Worm (Caenorhabditis elegans): ENCODE data around the gene F14D7.8.

Gene F14D7.8

DNA sequence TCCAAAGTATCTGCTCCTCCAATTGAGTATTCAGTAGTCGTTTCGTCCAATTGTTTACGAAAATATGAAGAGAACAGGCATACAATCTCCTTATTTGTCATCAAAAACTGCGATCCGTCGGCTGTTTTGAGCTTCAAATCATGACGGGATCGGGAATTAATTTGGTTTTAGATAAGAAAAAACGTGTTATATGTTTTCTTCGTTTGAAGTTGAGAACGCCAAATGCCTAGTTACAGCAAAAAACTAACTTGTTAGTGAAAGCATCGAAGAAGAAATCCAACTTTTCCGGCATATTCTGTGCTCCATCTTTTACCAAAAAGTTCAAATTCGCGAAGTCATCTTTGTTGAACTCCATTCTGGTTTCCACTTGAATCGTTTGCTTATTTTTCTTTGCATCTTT is 23.2 kb downstream of the F14D7.8 start, which contains the start of gene F14D7.1:
Gene F14D7.1, minus strand, starts transcription at position 101 of the 400 bp plus-strand sequence.
- TF ChIP-seq nfyb-1 (GFP tag; IDR thresholded peaks at IDR 0.05) = no peak
- no peak for TF ChIP-seq ztf-26 (tag; optimal IDR thresholded peaks at IDR 0.05)
- no peak for TF ChIP-seq atf-7 (tag; optimal IDR thresholded peaks at IDR 0.05)

ce11 chrV:14285803-14286202 is 26.8 kb downstream of the F14D7.8 start, which contains the start of gene F40G12.11:
TSS of gene F40G12.11 (plus strand) at chrV:14286171.
- TF ChIP-seq madf-8 (GFP tag; conservative IDR thresholded peaks at IDR 0.05) = 0 out of 2 replicates have a peak, but pooled peaks have one; percentile 18
- TF ChIP-seq dpff-1 (tag; optimal IDR thresholded peaks at IDR 0.05) = no peak
- no peak for TF ChIP-seq egrh-3 (GFP tag; IDR thresholded peaks at IDR 0.05)
- TF ChIP-seq dpl-1 (GFP tag; optimal IDR thresholded peaks at IDR 0.05) = peak; percentile 34
- TF ChIP-seq ztf-25 (GFP tag; IDR thresholded peaks at IDR 0.05) = no peak
- peak; percentile 78 for TF ChIP-seq efl-1 (GFP tag; optimal IDR thresholded peaks at IDR 0.05)
- peak; percentile 52; the same call in 1 of the 2 replicates for TF ChIP-seq madf-6 (GFP tag; IDR thresholded peaks at IDR 0.05)

- TF ChIP-seq let-526 (GFP tag; IDR thresholded peaks at IDR 0.05) (no peak), hlh-12 (tag; optimal IDR thresholded peaks at IDR 0.05) (no peak), F33H1.4 (GFP tag; IDR thresholded peaks at IDR 0.05) (no peak), nhr-80 (tag; optimal IDR thresholded peaks at IDR 0.05) (no peak), athp-1 (tag; optimal IDR thresholded peaks at IDR 0.05) (no peak), Y53F4B.3 (GFP tag; IDR thresholded peaks at IDR 0.05) (no peak), atf-7 (tag; optimal IDR thresholded peaks at IDR 0.05) (no peak), D2030.7 (GFP tag; IDR thresholded peaks at IDR 0.05) (no peak), ccch-3 (GFP tag; optimal IDR thresholded peaks at IDR 0.05) (no peak), lsy-27 (tag; optimal IDR thresholded peaks at IDR 0.05; ENCODE audit: borderline replicate concordance, insufficient read depth) (no peak), sdz-38 (tag; optimal IDR thresholded peaks at IDR 0.05) (no peak)
Measured at ce11 chrV:14283241-14283640, 29.4 kb downstream of the F14D7.8 start, which contains the start of gene F40G12.10. TSS of gene F40G12.10 (plus strand) at chrV:14283541.

ce11 chrV:14282222-14282709 is 30.3 kb downstream of the F14D7.8 start, which contains the start of the genes srt-74 and F40G12.9:
TSS of gene srt-74 (minus strand) at chrV:14282322.
TSS of gene F40G12.9 (plus strand) at chrV:14282659.
- TF ChIP-seq ets-4 (GFP tag; optimal IDR thresholded peaks at IDR 0.05) (no peak), F10E7.11 (tag; optimal IDR thresholded peaks at IDR 0.05) (no peak), Y53G8AR.9 (GFP tag; conservative IDR thresholded peaks at IDR 0.05) (no peak)

- no peak for TF ChIP-seq F39B2.1 (GFP tag; IDR thresholded peaks at IDR 0.05)
- TF ChIP-seq ekl-4 (GFP tag; IDR thresholded peaks at IDR 0.05) = no peak
- no peak for TF ChIP-seq F37B4.10 (GFP tag; IDR thresholded peaks at IDR 0.05)
- no peak for TF ChIP-seq D2030.7 (GFP tag; IDR thresholded peaks at IDR 0.05)
- no peak for TF ChIP-seq mel-28 (tag; optimal IDR thresholded peaks at IDR 0.05; ENCODE audit: borderline replicate concordance)
- TF ChIP-seq nhr-27 (tag; optimal IDR thresholded peaks at IDR 0.05) = no peak
- TF ChIP-seq ztf-18 (tag; optimal IDR thresholded peaks at IDR 0.05) = no peak
- TF ChIP-seq F33H1.4 (GFP tag; IDR thresholded peaks at IDR 0.05) = no peak
- no peak for TF ChIP-seq egl-18 (GFP tag; IDR thresholded peaks at IDR 0.05)
- no peak for TF ChIP-seq athp-1 (tag; optimal IDR thresholded peaks at IDR 0.05)
- no peak for TF ChIP-seq lir-1 (GFP tag; conservative IDR thresholded peaks at IDR 0.05)
- no peak for TF ChIP-seq pha-4 (tag; optimal IDR thresholded peaks at IDR 0.05)
- no peak for TF ChIP-seq ceh-58 (GFP tag; IDR thresholded peaks at IDR 0.05)
- no peak for TF ChIP-seq nfya-1 (tag; optimal IDR thresholded peaks at IDR 0.05; ENCODE audit: borderline replicate concordance, insufficient read depth)
- no peak for TF ChIP-seq B0035.1 (tag; optimal IDR thresholded peaks at IDR 0.05)
- no peak for TF ChIP-seq rec-8 (tag; optimal IDR thresholded peaks at IDR 0.05)
- TF ChIP-seq hlh-26 (GFP tag; conservative IDR thresholded peaks at IDR 0.05) = no peak
Measured at ce11 chrV:14279777-14280176, 32.8 kb downstream of the F14D7.8 start, which contains the start of gene srt-33. TSS of gene srt-33 (minus strand) at chrV:14279877.

All from whole organism, young adult.